Worm (Caenorhabditis elegans) whole organism, mixed stage, embryonic: ENCODE data around the gene srw-127.

Experiments used
- M03D4.4 ChIP-seq: sonication (generic microtip); optimal IDR thresholded peaks from 2 replicates; lab custom pipeline; 2017; ENCODE audit warnings: mild to moderate bottlenecking, missing genetic modification characterization, missing compliant biosample characterization
- bed-3 ChIP-seq: fragments of 200-800 bp; sonication (Bioruptor generic); optimal IDR thresholded peaks from 3 replicates; lab custom pipeline; 2018; ENCODE audit warnings: mild to moderate bottlenecking, missing genetic modification characterization, moderate library complexity, missing compliant biosample characterization
- ceh-39 ChIP-seq: fragments of 150-350 bp; optimal IDR thresholded peaks from 2 replicates; lab custom pipeline; 2014; ENCODE audit warnings: missing biosample characterization, missing genetic modification characterization
- ceh-43 ChIP-seq: fragments of 200-800 bp; sonication (Bioruptor generic); optimal IDR thresholded peaks from 2 replicates; lab custom pipeline; 2018; ENCODE audit warnings: mild to moderate bottlenecking, missing genetic modification characterization, moderate library complexity, missing compliant biosample characterization
- ceh-83 ChIP-seq: fragments of 200-800 bp; sonication (Bioruptor generic); optimal IDR thresholded peaks from 2 replicates; lab custom pipeline; 2018; ENCODE audit warnings: mild to moderate bottlenecking, missing genetic modification characterization, missing compliant biosample characterization
- ces-1 ChIP-seq: fragments of 150-350 bp; optimal IDR thresholded peaks from 2 replicates; lab custom pipeline; 2014; ENCODE audit warnings: missing biosample characterization, missing genetic modification reagents, missing genetic modification characterization
- cnd-1 ChIP-seq: fragments of 200-800 bp; sonication (Bioruptor generic); optimal IDR thresholded peaks from 2 replicates; lab custom pipeline; 2018; ENCODE audit warnings: mild to moderate bottlenecking, missing genetic modification characterization, missing compliant biosample characterization
- drap-1 ChIP-seq: fragments of 200-800 bp; sonication (Bioruptor generic); optimal IDR thresholded peaks from 3 replicates; lab custom pipeline; 2018; ENCODE audit warnings: mild to moderate bottlenecking, missing genetic modification characterization, missing compliant biosample characterization
- elt-1 ChIP-seq: sonication (generic microtip); optimal IDR thresholded peaks from 2 replicates; lab custom pipeline; 2017; ENCODE audit warnings: missing genetic modification characterization, mild to moderate bottlenecking, missing compliant biosample characterization, antibody characterized with exemption, moderate library complexity, borderline replicate concordance; ENCODE audit not compliant: insufficient read depth
- elt-3 ChIP-seq: fragments of 150-350 bp; optimal IDR thresholded peaks from 2 replicates; lab custom pipeline; 2014; ENCODE audit warnings: missing biosample characterization, missing genetic modification characterization
- flh-1 ChIP-seq: fragments of 200-800 bp; sonication (Bioruptor generic); optimal IDR thresholded peaks from 2 replicates; lab custom pipeline; 2018; ENCODE audit warnings: mild to moderate bottlenecking, missing genetic modification characterization, moderate library complexity, missing compliant biosample characterization
- ham-2 ChIP-seq: fragments of 200-800 bp; sonication (Bioruptor generic); optimal IDR thresholded peaks from 2 replicates; lab custom pipeline; 2018; ENCODE audit warnings: mild to moderate bottlenecking, missing genetic modification characterization, missing compliant biosample characterization
- lin-13 ChIP-seq: fragments of 150-350 bp; optimal IDR thresholded peaks from 2 replicates; lab custom pipeline; 2014; ENCODE audit warnings: missing biosample characterization, missing genetic modification characterization
- lin-32 ChIP-seq: fragments of 200-800 bp; sonication (Bioruptor generic); optimal IDR thresholded peaks from 2 replicates; lab custom pipeline; 2018; ENCODE audit warnings: mild to moderate bottlenecking, missing genetic modification characterization, missing compliant biosample characterization
- lsy-2 ChIP-seq: fragments of 150-350 bp; optimal IDR thresholded peaks from 2 replicates; lab custom pipeline; 2014; ENCODE audit warnings: missing biosample characterization, missing genetic modification characterization
- mab-5 ChIP-seq: fragments of 150-350 bp; optimal IDR thresholded peaks from 2 replicates; lab custom pipeline; 2014; ENCODE audit warnings: missing biosample characterization, missing genetic modification characterization
- mls-2 ChIP-seq: sonication (generic microtip); optimal IDR thresholded peaks from 2 replicates; lab custom pipeline; 2016; ENCODE audit warnings: mild to moderate bottlenecking, missing genetic modification characterization, moderate library complexity, missing compliant biosample characterization
- nhr-12 ChIP-seq: fragments of 150-350 bp; optimal IDR thresholded peaks from 2 replicates; lab custom pipeline; 2014; ENCODE audit warnings: missing biosample characterization, missing genetic modification characterization
- nhr-2 ChIP-seq: fragments of 150-350 bp; optimal IDR thresholded peaks from 2 replicates; lab custom pipeline; 2014; ENCODE audit warnings: missing biosample characterization, missing genetic modification characterization
- nhr-237 ChIP-seq: fragments of 150-350 bp; optimal IDR thresholded peaks from 2 replicates; lab custom pipeline; 2014; ENCODE audit warnings: missing biosample characterization, missing genetic modification characterization
- nhr-76 ChIP-seq: sonication (generic microtip); optimal IDR thresholded peaks from 2 replicates; lab custom pipeline; 2017; ENCODE audit warnings: missing biosample characterization, missing genetic modification characterization
- sem-2 ChIP-seq: fragments of 200-800 bp; sonication (Bioruptor generic); optimal IDR thresholded peaks from 2 replicates; lab custom pipeline; 2018; ENCODE audit warnings: mild to moderate bottlenecking, missing genetic modification characterization, missing compliant biosample characterization
- snpc-4 ChIP-seq: fragments of 150-350 bp; optimal IDR thresholded peaks from 2 replicates; lab custom pipeline; 2014; ENCODE audit warnings: missing biosample characterization, missing genetic modification characterization
- sptf-1 ChIP-seq: sonication (generic microtip); optimal IDR thresholded peaks from 2 replicates; lab custom pipeline; 2017; ENCODE audit warnings: mild to moderate bottlenecking, missing genetic modification characterization, moderate library complexity, missing compliant biosample characterization
- tbx-8 ChIP-seq: fragments of 200-800 bp; sonication (Bioruptor generic); optimal IDR thresholded peaks from 2 replicates; lab custom pipeline; 2018; ENCODE audit warnings: mild to moderate bottlenecking, missing genetic modification characterization, moderate library complexity, missing compliant biosample characterization
- unc-120 ChIP-seq: sonication (generic microtip); optimal IDR thresholded peaks from 2 replicates; lab custom pipeline; 2017; ENCODE audit warnings: missing genetic modification characterization, missing compliant biosample characterization; ENCODE audit not compliant: poor library complexity, severe bottlenecking
- unc-39 ChIP-seq: fragments of 150-350 bp; optimal IDR thresholded peaks from 2 replicates; lab custom pipeline; 2014; ENCODE audit warnings: missing biosample characterization, missing genetic modification characterization
- zip-8 ChIP-seq: fragments of 150-350 bp; optimal IDR thresholded peaks from 2 replicates; lab custom pipeline; 2014; ENCODE audit warnings: missing biosample characterization, missing genetic modification characterization
- ztf-11 ChIP-seq: fragments of 150-350 bp; optimal IDR thresholded peaks from 2 replicates; lab custom pipeline; 2014; ENCODE audit warnings: missing biosample characterization, missing genetic modification characterization

Gene srw-127

DNA sequence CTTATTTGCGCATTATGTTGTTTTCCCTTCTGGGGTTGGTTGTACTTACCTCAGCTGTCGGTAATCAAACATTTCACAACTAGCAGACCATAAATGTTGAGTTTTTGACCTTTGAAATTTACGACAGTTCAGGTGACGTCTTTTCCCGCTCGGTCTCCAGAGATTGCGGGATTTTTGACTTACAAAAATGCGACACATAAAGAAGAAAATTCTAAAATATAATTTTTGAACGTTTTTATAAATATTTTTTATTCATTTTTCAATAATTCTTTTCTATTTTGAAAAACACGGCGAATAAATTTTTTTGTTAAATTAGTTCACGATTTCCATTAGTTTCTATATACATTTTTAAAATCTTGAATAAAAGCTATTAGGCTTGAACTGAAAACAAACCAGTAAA, 29.9 kb upstream of the srw-127 start, which contains the start of gene nhr-161:
Gene nhr-161, minus strand, starts transcription at position 101 of the 400 bp plus-strand sequence.
- no peak for TF ChIP-seq ham-2 (GFP tag; lab: Kevin White, UChicago)
- TF ChIP-seq ceh-39 (tag; lab: Kevin White, UChicago), result no peak
- no peak for TF ChIP-seq unc-39 (tag; lab: Kevin White, UChicago)
- TF ChIP-seq drap-1 (GFP tag; lab: Kevin White, UChicago), result no peak
- no peak for TF ChIP-seq ceh-83 (GFP tag; lab: Kevin White, UChicago)
- TF ChIP-seq mls-2 (tag; lab: Kevin White, UChicago), result no peak
- no peak for TF ChIP-seq tbx-8 (GFP tag; lab: Kevin White, UChicago)
- no peak for TF ChIP-seq nhr-237 (tag; lab: Kevin White, UChicago)
- no peak for TF ChIP-seq lin-32 (GFP tag; lab: Kevin White, UChicago)
- TF ChIP-seq lsy-2 (tag; lab: Kevin White, UChicago), result no peak
- TF ChIP-seq flh-1 (GFP tag; lab: Kevin White, UChicago), result no peak

DNA sequence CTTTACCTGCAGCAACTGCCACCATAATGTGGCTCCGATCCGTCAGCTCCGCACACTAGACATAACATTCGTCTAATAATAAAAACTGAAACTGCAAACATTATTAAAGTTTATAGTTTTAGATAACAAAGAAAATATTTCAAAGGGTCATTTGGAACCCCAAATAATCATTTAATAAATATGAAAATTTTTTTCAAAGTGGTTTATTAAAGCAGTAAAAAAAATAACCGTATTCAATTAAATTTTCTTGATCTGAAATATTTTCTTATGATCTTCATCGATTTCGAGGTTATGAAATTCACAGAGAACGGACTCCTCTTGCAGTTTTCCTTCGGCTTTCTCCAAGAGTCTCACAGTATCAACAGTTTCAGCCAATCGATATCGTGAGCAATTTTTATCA, 26.8 kb upstream of the srw-127 start, which contains the start of gene nhr-163:
Gene nhr-163, minus strand, starts transcription at position 101 of the 400 bp plus-strand sequence.
- TF ChIP-seq lin-32 (GFP tag; lab: Kevin White, UChicago) (no peak), lin-13 (no peak), bed-3 (GFP tag; lab: Kevin White, UChicago) (no peak), nhr-12 (no peak), cnd-1 (no peak), ztf-11 (tag; lab: Kevin White, UChicago) (no peak), unc-39 (tag; lab: Kevin White, UChicago) (no peak), lsy-2 (tag; lab: Kevin White, UChicago) (no peak), nhr-76 (tag; lab: Kevin White, UChicago) (no peak), elt-3 (tag; lab: Kevin White, UChicago) (no peak), sptf-1 (tag; lab: Kevin White, UChicago) (no peak)
- TF ChIP-seq, all 35 proteins: peak for 0

DNA sequence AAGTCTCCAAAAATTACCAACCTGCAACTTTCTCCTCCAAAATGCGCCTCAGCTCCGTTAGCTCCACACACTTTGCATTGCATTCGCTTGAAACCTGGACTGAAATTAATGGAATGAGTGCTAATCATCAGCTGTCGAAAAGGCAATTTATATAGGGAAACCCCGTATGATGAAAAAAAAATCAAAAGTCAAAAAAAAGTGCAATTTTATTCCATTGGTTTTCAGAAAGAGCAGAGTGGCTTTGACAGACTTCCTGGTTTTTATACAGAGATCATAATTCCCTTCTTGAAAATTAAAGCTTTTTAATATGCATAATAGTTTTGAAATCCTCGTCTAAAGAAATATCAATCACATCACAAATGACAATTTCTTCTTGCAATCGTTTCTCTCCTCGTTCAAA, 25.0 kb upstream of the srw-127 start, which contains the start of gene nhr-139:
Gene nhr-139, minus strand, starts transcription at position 101 of the 400 bp plus-strand sequence.
- TF ChIP-seq mab-5 (tag; lab: Kevin White, UChicago), result no peak
- TF ChIP-seq drap-1 (GFP tag; lab: Kevin White, UChicago), result no peak
- TF ChIP-seq unc-39 (tag; lab: Kevin White, UChicago), result no peak
- no peak for TF ChIP-seq M03D4.4 (tag; lab: Kevin White, UChicago)
- TF ChIP-seq sptf-1 (tag; lab: Kevin White, UChicago), result no peak
- no peak for TF ChIP-seq nhr-2 (tag; lab: Kevin White, UChicago)
- TF ChIP-seq unc-120 (tag; lab: Kevin White, UChicago), result no peak
- no peak for TF ChIP-seq ceh-43 (GFP tag; lab: Kevin White, UChicago)
- TF ChIP-seq nhr-76 (tag; lab: Kevin White, UChicago), result no peak
- no peak for TF ChIP-seq lin-13
- no peak for TF ChIP-seq sem-2 (GFP tag; lab: Kevin White, UChicago)
- no peak for TF ChIP-seq nhr-237 (tag; lab: Kevin White, UChicago)
- no peak for TF ChIP-seq bed-3 (GFP tag; lab: Kevin White, UChicago)
- TF ChIP-seq zip-8 (tag; lab: Kevin White, UChicago), result no peak
- no peak for TF ChIP-seq mls-2 (tag; lab: Kevin White, UChicago)
- TF ChIP-seq snpc-4 (tag; lab: Kevin White, UChicago), result no peak
- TF ChIP-seq ham-2 (GFP tag; lab: Kevin White, UChicago), result no peak

DNA sequence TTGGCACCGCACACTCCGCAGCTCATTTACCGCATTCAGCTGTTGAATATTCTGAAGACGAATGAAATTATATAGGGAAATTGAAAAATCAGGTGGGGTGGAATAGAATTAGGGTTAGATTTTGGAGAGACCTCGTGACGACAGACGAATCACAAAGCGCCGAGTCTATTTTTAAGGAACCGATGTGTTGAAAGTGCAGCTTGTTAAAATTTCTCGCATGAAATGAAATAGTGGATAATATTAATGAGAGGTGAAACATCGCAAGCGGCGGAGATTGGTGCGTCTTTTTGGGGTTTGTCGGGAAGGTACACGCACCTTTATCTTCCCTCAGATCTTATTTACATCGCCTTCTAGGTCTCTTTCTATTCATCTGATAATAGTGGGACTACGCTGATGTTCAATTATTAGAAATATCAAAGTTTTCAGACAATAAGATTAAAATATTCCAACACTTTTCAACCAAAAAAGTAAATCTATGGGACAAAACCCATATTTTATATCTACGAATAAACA, 23.0 kb upstream of the srw-127 start, which contains the start of gene nhr-140:
Gene nhr-140, minus strand, starts transcription at position 51 of the 513 bp plus-strand sequence.
- TF ChIP-seq ces-1 (no peak), elt-1 (tag; lab: Kevin White, UChicago) (peak; percentile 93)

DNA sequence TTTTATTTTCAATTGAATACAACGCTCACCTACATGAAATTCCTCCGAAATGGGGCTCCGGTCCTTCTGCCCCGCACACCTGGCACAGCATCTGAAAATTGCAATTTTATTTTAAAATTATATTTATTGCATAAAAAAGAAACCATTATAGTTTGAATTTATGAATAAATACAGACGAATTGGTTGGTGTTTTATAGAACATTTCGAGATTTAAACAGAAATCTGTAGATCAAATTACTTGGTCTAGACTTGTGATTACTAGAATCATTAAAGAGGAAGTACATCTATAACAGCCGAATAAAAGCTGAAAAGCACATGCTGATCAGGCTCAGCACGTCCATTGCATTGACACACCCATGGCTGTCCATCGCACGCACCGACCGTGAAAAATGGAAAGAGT, 20.9 kb upstream of the srw-127 start, which contains the start of gene nhr-162:
Gene nhr-162, minus strand, starts transcription at position 101 of the 400 bp plus-strand sequence.
- TF ChIP-seq unc-39 (tag; lab: Kevin White, UChicago) (no peak), tbx-8 (GFP tag; lab: Kevin White, UChicago) (no peak), ceh-39 (tag; lab: Kevin White, UChicago) (no peak), snpc-4 (tag; lab: Kevin White, UChicago) (no peak), nhr-12 (no peak), lin-13 (no peak), cnd-1 (no peak), ceh-43 (GFP tag; lab: Kevin White, UChicago) (no peak), drap-1 (GFP tag; lab: Kevin White, UChicago) (no peak), mls-2 (tag; lab: Kevin White, UChicago) (no peak), nhr-237 (tag; lab: Kevin White, UChicago) (no peak), sem-2 (GFP tag; lab: Kevin White, UChicago) (no peak), elt-1 (tag; lab: Kevin White, UChicago) (no peak), nhr-76 (tag; lab: Kevin White, UChicago) (no peak)
